Worm (Caenorhabditis elegans): ENCODE data around the gene atfs-1.

DNA sequence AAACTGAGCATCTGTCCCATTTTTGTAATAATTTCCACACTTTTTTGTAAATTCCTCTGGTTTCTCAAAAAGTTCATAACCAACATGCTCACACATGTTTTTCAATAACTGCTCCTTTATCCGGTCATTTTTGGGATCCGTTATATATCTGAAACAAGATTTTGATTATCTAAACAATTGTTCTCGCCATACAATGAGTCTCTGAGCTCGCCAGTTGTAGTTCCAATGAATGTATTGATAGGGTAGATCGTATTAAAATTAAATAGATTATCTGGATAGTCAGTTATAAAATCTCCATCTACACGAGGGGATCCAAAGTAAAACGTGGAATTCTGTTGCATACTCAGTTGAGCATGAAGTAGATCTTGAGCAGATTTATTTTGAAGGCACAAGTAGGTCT, 16.9 kb upstream of the atfs-1 start:
- no peak for TF ChIP-seq pag-3 (tag; optimal IDR thresholded peaks at IDR 0.05; ENCODE audit: borderline replicate concordance)
- TF ChIP-seq ets-4 (tag; optimal IDR thresholded peaks at IDR 0.05) = no peak
- TF ChIP-seq rnt-1 (tag; optimal IDR thresholded peaks at IDR 0.05) = no peak
- no peak for TF ChIP-seq fax-1 (tag; optimal IDR thresholded peaks at IDR 0.05)
- no peak for TF ChIP-seq hlh-8 (tag; optimal IDR thresholded peaks at IDR 0.05)
